Fruit fly (Drosophila melanogaster): Measurements from ENCODE around the gene CG6885.

Gene CG6885

dm6 chr3L:18786427-18787104, 42.3 kb downstream of the CG6885 start (continued):
- no peak for TF ChIP-seq lola (GFP tag; optimal IDR thresholded peaks at IDR 0.05)
- no peak for TF ChIP-seq CG7928 (GFP tag; optimal IDR thresholded peaks at IDR 0.05)
- TF ChIP-seq CG4404 (GFP tag; IDR thresholded peaks at IDR 0.05) = no peak
- TF ChIP-seq ewg (GFP tag; optimal IDR thresholded peaks at IDR 0.05) = no peak
- TF ChIP-seq CG3847 (GFP tag; IDR thresholded peaks at IDR 0.05) = no peak
- no peak for TF ChIP-seq CG7271 (tag; optimal IDR thresholded peaks at IDR 0.05)
- TF ChIP-seq nerfin-1 (tag; optimal IDR thresholded peaks at IDR 0.05) = peak; percentile 49
- no peak for TF ChIP-seq CG8359 (GFP tag; optimal IDR thresholded peaks at IDR 0.05; ENCODE audit: borderline replicate concordance)
- TF ChIP-seq btn (GFP tag; optimal IDR thresholded peaks at IDR 0.05) = no peak
- TF ChIP-seq Hmr (GFP tag; optimal IDR thresholded peaks at IDR 0.05) = peak; percentile 58
- TF ChIP-seq Blimp-1 (GFP tag; optimal IDR thresholded peaks at IDR 0.05) = peak; percentile 53
- no peak for TF ChIP-seq tin (GFP tag; optimal IDR thresholded peaks at IDR 0.05)
- TF ChIP-seq CG2202 (tag; optimal IDR thresholded peaks at IDR 0.05) = no peak
- no peak for TF ChIP-seq CG18764 (GFP tag; optimal IDR thresholded peaks at IDR 0.05)
- TF ChIP-seq CG18476 (GFP tag; optimal IDR thresholded peaks at IDR 0.05) = peak; percentile 66
- TF ChIP-seq sob (GFP tag; IDR thresholded peaks at IDR 0.05) = peak; percentile 12; the same call in 1 of the 2 replicates
- no peak for TF ChIP-seq Lhr (GFP tag; optimal IDR thresholded peaks at IDR 0.05)
- peak; percentile 66 for TF ChIP-seq Fer3 (tag; optimal IDR thresholded peaks at IDR 0.05)
- peak; percentile 29 for TF ChIP-seq HLH3B (GFP tag; IDR thresholded peaks at IDR 0.05)
- peak; percentile 80 for TF ChIP-seq CG7839 (tag; optimal IDR thresholded peaks at IDR 0.05)
- no peak for TF ChIP-seq NC2α (GFP tag; optimal IDR thresholded peaks at IDR 0.05)
- peak; percentile 95 for TF ChIP-seq abd-A (tag; optimal IDR thresholded peaks at IDR 0.05)
- no peak; the same call in 1 of the 2 replicates for TF ChIP-seq CG10366 (GFP tag; IDR thresholded peaks at IDR 0.05)
- no peak for TF ChIP-seq CG33557 (GFP tag; optimal IDR thresholded peaks at IDR 0.05)
- TF ChIP-seq phol (tag; optimal IDR thresholded peaks at IDR 0.05) = peak; percentile 78
- TF ChIP-seq hbn (GFP tag; IDR thresholded peaks at IDR 0.05; ENCODE audit: partially characterized antibody) = no peak
- no peak for TF ChIP-seq CG15479 (GFP tag; optimal IDR thresholded peaks at IDR 0.05)
- peak; percentile 19 for TF ChIP-seq Dp (GFP tag; optimal IDR thresholded peaks at IDR 0.05)
- TF ChIP-seq CG18599 (GFP tag; optimal IDR thresholded peaks at IDR 0.05) = peak; percentile 67
- TF ChIP-seq CG8944 (GFP tag; optimal IDR thresholded peaks at IDR 0.05) = no peak
- peak; percentile 57 for TF ChIP-seq danr (GFP tag; IDR thresholded peaks at IDR 0.05)
- peak; percentile 12; the same call in 1 of the 3 replicates for TF ChIP-seq so (GFP tag; IDR thresholded peaks at IDR 0.05)
- peak; percentile 88 for TF ChIP-seq Sox100B (GFP tag; optimal IDR thresholded peaks at IDR 0.05)
- TF ChIP-seq CG11247 (GFP tag; IDR thresholded peaks at IDR 0.05) = no peak
- TF ChIP-seq gsb (GFP tag; IDR thresholded peaks at IDR 0.05) = 0 out of 2 replicates have a peak, but pooled peaks have one; percentile 9
- peak; percentile 75 for TF ChIP-seq Abd-B (GFP tag; optimal IDR thresholded peaks at IDR 0.05)
- TF ChIP-seq lab (GFP tag; optimal IDR thresholded peaks at IDR 0.05) = peak; percentile 67
- no peak for TF ChIP-seq CG3995 (GFP tag; optimal IDR thresholded peaks at IDR 0.05)
- TF ChIP-seq tio (GFP tag; optimal IDR thresholded peaks at IDR 0.05) = peak; percentile 67
- TF ChIP-seq unc-4 (GFP tag; IDR thresholded peaks at IDR 0.05; ENCODE audit: partially characterized antibody) = no peak
- TF ChIP-seq CG30403 (GFP tag; optimal IDR thresholded peaks at IDR 0.05) = peak; percentile 86
- TF ChIP-seq ara (GFP tag; IDR thresholded peaks at IDR 0.05) = no peak
- TF ChIP-seq NC2β (GFP tag; optimal IDR thresholded peaks at IDR 0.05) = no peak
- no peak for TF ChIP-seq schlank (tag; optimal IDR thresholded peaks at IDR 0.05)
- no peak for TF ChIP-seq crp (GFP tag; optimal IDR thresholded peaks at IDR 0.05)
- no peak for TF ChIP-seq CG11398 (GFP tag; optimal IDR thresholded peaks at IDR 0.05)
- no peak for TF ChIP-seq en (GFP tag; optimal IDR thresholded peaks at IDR 0.05)
- TF ChIP-seq zf30C (GFP tag; optimal IDR thresholded peaks at IDR 0.05) = no peak

Data from whole organism, embryonic.